Worm (Caenorhabditis elegans) whole organism, L3 larva: Measurements from ENCODE around the gene K04A8.1.

ENCODE experiments used
- aly-2 ChIP-seq: fragments of 150-350 bp; optimal IDR thresholded peaks from 2 replicates; lab custom pipeline; 2014; ENCODE audit warnings: missing biosample characterization, missing genetic modification characterization
- ceh-16 ChIP-seq: sonication (generic microtip); optimal IDR thresholded peaks from 2 replicates; lab custom pipeline; 2017; ENCODE audit warnings: missing biosample characterization, missing genetic modification characterization
- ceh-82 ChIP-seq: fragments of 150-350 bp; optimal IDR thresholded peaks from 2 replicates; lab custom pipeline; 2014; ENCODE audit warnings: missing biosample characterization, missing genetic modification characterization
- elt-1 ChIP-seq: fragments of 150-350 bp; optimal IDR thresholded peaks from 2 replicates; lab custom pipeline; 2014; ENCODE audit warnings: missing biosample characterization, missing genetic modification characterization
- elt-2 ChIP-seq: sonication (generic microtip); optimal IDR thresholded peaks from 2 replicates; lab custom pipeline; 2016; ENCODE audit warnings: missing genetic modification reagents, mild to moderate bottlenecking, missing genetic modification characterization, missing compliant biosample characterization
- elt-3 ChIP-seq, 3 experiments: fragments of 150-350 bp in 1 of 3; sonication (generic microtip) in 2 of 3; optimal IDR thresholded peaks; 2 replicates in 2 of 3; 4 replicates in 1 of 3; lab custom pipeline; 2014 to 2017; ENCODE audit warnings: missing biosample characterization in 3 of 3, missing genetic modification characterization in 3 of 3
- eor-1 ChIP-seq, 2 experiments: fragments of 150-350 bp; optimal IDR thresholded peaks; 2 replicates each; lab custom pipeline; 2014 to 2018; ENCODE audit warnings: missing biosample characterization in 2 of 2, missing genetic modification characterization in 2 of 2
- fkh-10 ChIP-seq: sonication (generic microtip); optimal IDR thresholded peaks from 2 replicates; lab custom pipeline; 2017; ENCODE audit warnings: missing biosample characterization, missing genetic modification reagents, missing genetic modification characterization
- fos-1 ChIP-seq: fragments of 150-350 bp; optimal IDR thresholded peaks from 2 replicates; lab custom pipeline; 2014; ENCODE audit warnings: missing biosample characterization, missing genetic modification characterization
- jun-1 ChIP-seq: fragments of 150-350 bp; optimal IDR thresholded peaks from 2 replicates; lab custom pipeline; 2014; ENCODE audit warnings: missing biosample characterization, missing genetic modification reagents, missing genetic modification characterization
- lsy-12 ChIP-seq: sonication (generic microtip); optimal IDR thresholded peaks from 2 replicates; lab custom pipeline; 2016; ENCODE audit warnings: mild to moderate bottlenecking, missing genetic modification characterization, missing compliant biosample characterization
- mdl-1 ChIP-seq: fragments of 150-350 bp; optimal IDR thresholded peaks from 2 replicates; lab custom pipeline; 2014; ENCODE audit warnings: missing biosample characterization, missing genetic modification characterization
- nhr-11 ChIP-seq: fragments of 150-350 bp; optimal IDR thresholded peaks from 2 replicates; lab custom pipeline; 2014; ENCODE audit warnings: missing biosample characterization, missing genetic modification characterization
- nhr-23 ChIP-seq: fragments of 150-350 bp; optimal IDR thresholded peaks from 2 replicates; lab custom pipeline; 2014; ENCODE audit warnings: missing biosample characterization, missing genetic modification reagents, missing genetic modification characterization
- nhr-237 ChIP-seq: fragments of 150-350 bp; optimal IDR thresholded peaks from 2 replicates; lab custom pipeline; 2014; ENCODE audit warnings: missing biosample characterization, missing genetic modification characterization
- nhr-28 ChIP-seq: fragments of 150-350 bp; optimal IDR thresholded peaks from 2 replicates; lab custom pipeline; 2014; ENCODE audit warnings: missing biosample characterization, missing genetic modification characterization
- nhr-43 ChIP-seq: sonication (generic microtip); optimal IDR thresholded peaks from 2 replicates; lab custom pipeline; 2016; ENCODE audit warnings: mild to moderate bottlenecking, missing genetic modification characterization, missing compliant biosample characterization; ENCODE audit not compliant: poor library complexity, severe bottlenecking
- nhr-67 ChIP-seq: fragments of 150-350 bp; optimal IDR thresholded peaks from 2 replicates; lab custom pipeline; 2014; ENCODE audit warnings: missing biosample characterization, missing genetic modification characterization
- nhr-77 ChIP-seq: fragments of 150-350 bp; optimal IDR thresholded peaks from 2 replicates; lab custom pipeline; 2014; ENCODE audit warnings: missing biosample characterization, missing genetic modification characterization
- pha-4 ChIP-seq: fragments of 150-350 bp; optimal IDR thresholded peaks from 2 replicates; lab custom pipeline; 2014; ENCODE audit warnings: missing biosample characterization, missing genetic modification reagents, missing genetic modification characterization
- pqm-1 ChIP-seq: fragments of 150-350 bp; optimal IDR thresholded peaks from 2 replicates; lab custom pipeline; 2017; ENCODE audit warnings: missing biosample characterization, missing genetic modification characterization, inconsistent platforms
- tbx-2 ChIP-seq: sonication (generic microtip); optimal IDR thresholded peaks from 2 replicates; lab custom pipeline; 2016; ENCODE audit warnings: mild to moderate bottlenecking, missing genetic modification characterization, missing compliant biosample characterization
- unc-39 ChIP-seq: sonication (generic microtip); optimal IDR thresholded peaks from 4 replicates; lab custom pipeline; 2017; ENCODE audit warnings: missing biosample characterization, missing genetic modification characterization

K04A8.1 gene

ce11 chrV:6614968-6615367, 48.8 kb downstream of the K04A8.1 start:
- TF ChIP-seq mdl-1 (tag; lab: Kevin White, UChicago) (no peak), pqm-1 (tag; lab: Kevin White, UChicago) (no peak), elt-2 (tag; lab: Kevin White, UChicago) (no peak), nhr-237 (no peak), fkh-10 (GFP tag; lab: Kevin White, UChicago) (no peak), fos-1 (no peak), ceh-82 (no peak), elt-3 (tag; optimal IDR thresholded peaks at IDR 0.05; lab: Kevin White, UChicago) (no peak), nhr-77 (tag; lab: Kevin White, UChicago) (no peak), nhr-43 (no peak), aly-2 (tag; lab: Kevin White, UChicago) (no peak), nhr-23 (tag; lab: Kevin White, UChicago) (no peak), eor-1 (tag; optimal IDR thresholded peaks at IDR 0.05; lab: Kevin White, UChicago) (no peak), nhr-67 (tag; lab: Kevin White, UChicago) (no peak), nhr-28 (tag; lab: Kevin White, UChicago) (no peak), lsy-12 (no peak)

ce11 chrV:6616294-6616693, 50.2 kb downstream of the K04A8.1 start:
- TF ChIP-seq pqm-1 (tag; lab: Kevin White, UChicago) (peak; percentile 88), nhr-11 (tag; lab: Kevin White, UChicago) (no peak), unc-39 (no peak), ceh-16 (tag; lab: Kevin White, UChicago) (no peak), ceh-82 (no peak), tbx-2 (tag; lab: Kevin White, UChicago) (no peak), elt-1 (tag; lab: Kevin White, UChicago) (no peak), nhr-28 (tag; lab: Kevin White, UChicago) (no peak), jun-1 (no peak), fos-1 (no peak), elt-2 (tag; lab: Kevin White, UChicago) (peak; percentile 57), pha-4 (tag; lab: Kevin White, UChicago) (peak; percentile 38)
- TF ChIP-seq, all 47 proteins: peak for 3
